Worm (Caenorhabditis elegans) whole organism, L4 larva: ENCODE results near the gene zzz-1.

ENCODE experiments used
- F37D6.2 ChIP-seq: sonication (generic microtip); optimal IDR thresholded peaks from 2 replicates; lab custom pipeline; 2016; ENCODE audit warnings: mild to moderate bottlenecking, missing genetic modification characterization, missing compliant biosample characterization
- Y48G9A.11 ChIP-seq: fragments of 200-800 bp; sonication (Bioruptor generic); IDR thresholded peaks from 2 replicates; pipeline ENCODE4 v1.3.6; 2022; ENCODE audit warnings: missing genetic modification reagents, missing genetic modification characterization, missing compliant biosample characterization
- ZK337.2 ChIP-seq: fragments of 200-800 bp; sonication (Bioruptor generic); IDR thresholded peaks from 2 replicates; pipeline ENCODE4 v1.3.6; 2022; ENCODE audit warnings: missing genetic modification reagents, missing genetic modification characterization, missing compliant biosample characterization
- aha-1 ChIP-seq: fragments of 150-350 bp; peaks from one replicate; lab custom pipeline; 2014; ENCODE audit warnings: missing biosample characterization, missing genetic modification characterization
- arid-1 ChIP-seq: fragments of 200-800 bp; sonication (Bioruptor generic); conservative IDR thresholded peaks from 2 replicates; pipeline ENCODE4 v1.3.6; 2022; ENCODE audit warnings: missing genetic modification reagents, missing genetic modification characterization, missing compliant biosample characterization
- ceh-28 ChIP-seq: fragments of 150-350 bp; optimal IDR thresholded peaks from 2 replicates; lab custom pipeline; 2014; ENCODE audit warnings: missing biosample characterization, missing genetic modification reagents, missing genetic modification characterization
- ceh-62 ChIP-seq: sonication (generic microtip); optimal IDR thresholded peaks from 2 replicates; lab custom pipeline; 2017; ENCODE audit warnings: missing biosample characterization, missing genetic modification characterization
- ceh-82 ChIP-seq: sonication (generic microtip); optimal IDR thresholded peaks from 2 replicates; lab custom pipeline; 2017; ENCODE audit warnings: missing biosample characterization, missing genetic modification characterization
- cey-2 ChIP-seq: sonication (generic microtip); optimal IDR thresholded peaks from 3 replicates; lab custom pipeline; 2017; ENCODE audit warnings: missing genetic modification characterization, mild to moderate bottlenecking, missing compliant biosample characterization, antibody characterized with exemption, borderline replicate concordance; ENCODE audit not compliant: insufficient read depth
- ctbp-1 ChIP-seq: fragments of 200-800 bp; sonication (Bioruptor generic); IDR thresholded peaks from 2 replicates; pipeline ENCODE4 v1.3.6; 2022; ENCODE audit warnings: missing genetic modification reagents, missing genetic modification characterization, missing compliant biosample characterization
- daf-16 ChIP-seq, 3 experiments: sonication (generic microtip); optimal IDR thresholded peaks; 2 replicates each; lab custom pipeline; 2016 to 2017; ENCODE audit warnings: missing genetic modification characterization in 3 of 3, missing genetic modification reagents in 3 of 3, mild to moderate bottlenecking in 2 of 3, missing compliant biosample characterization in 2 of 3, missing biosample characterization in 1 of 3, moderate library complexity in 1 of 3
- daf-8 ChIP-seq: fragments of 200-800 bp; sonication (Bioruptor generic); IDR thresholded peaks from 2 replicates; pipeline ENCODE4 v1.3.6; 2022; ENCODE audit warnings: missing genetic modification characterization, missing compliant biosample characterization
- dmd-6 ChIP-seq: fragments of 200-800 bp; sonication (Bioruptor generic); IDR thresholded peaks from 2 replicates; pipeline ENCODE4 v1.3.6; 2022; ENCODE audit warnings: missing genetic modification reagents, missing genetic modification characterization, missing compliant biosample characterization
- dmd-8 ChIP-seq: fragments of 200-800 bp; sonication (Bioruptor generic); IDR thresholded peaks from 2 replicates; pipeline ENCODE4 v1.3.6; 2022; ENCODE audit warnings: missing genetic modification characterization, missing compliant biosample characterization
- dmd-9 ChIP-seq: fragments of 200-800 bp; sonication (Bioruptor generic); IDR thresholded peaks from 2 replicates; pipeline ENCODE4 v1.3.6; 2022; ENCODE audit warnings: missing genetic modification reagents, missing genetic modification characterization, missing compliant biosample characterization
- duxl-1 ChIP-seq: sonication (generic microtip); optimal IDR thresholded peaks from 2 replicates; lab custom pipeline; 2016; ENCODE audit warnings: mild to moderate bottlenecking, missing genetic modification characterization, moderate library complexity, missing compliant biosample characterization; ENCODE audit not compliant: poor library complexity
- hif-1 ChIP-seq, 2 experiments: sonication (generic microtip); optimal IDR thresholded peaks; 2 replicates each; lab custom pipeline; 2016 to 2017; ENCODE audit warnings: missing compliant biosample characterization in 2 of 2, missing genetic modification characterization in 2 of 2, missing genetic modification reagents in 2 of 2, missing genotype in 2 of 2, mild to moderate bottlenecking in 1 of 2
- hlh-11 ChIP-seq: fragments of 200-800 bp; sonication (Bioruptor generic); optimal IDR thresholded peaks from 2 replicates; lab custom pipeline; 2018; ENCODE audit warnings: mild to moderate bottlenecking, missing genetic modification characterization, missing compliant biosample characterization
- hlh-30 ChIP-seq: sonication (generic microtip); optimal IDR thresholded peaks from 2 replicates; lab custom pipeline; 2017; ENCODE audit warnings: antibody characterized with exemption, mild to moderate bottlenecking, missing genetic modification characterization, missing compliant biosample characterization; ENCODE audit not compliant: insufficient read depth
- lin-13 ChIP-seq: fragments of 150-350 bp; optimal IDR thresholded peaks from 2 replicates; lab custom pipeline; 2014; ENCODE audit warnings: missing biosample characterization, missing genetic modification reagents, missing genetic modification characterization
- lin-15B ChIP-seq: fragments of 150-350 bp; sonication (generic microtip); optimal IDR thresholded peaks from 3 replicates; lab custom pipeline; 2014; ENCODE audit warnings: missing biosample characterization, missing genetic modification characterization
- lin-38 ChIP-seq: fragments of 200-800 bp; sonication (Bioruptor generic); IDR thresholded peaks from 2 replicates; pipeline ENCODE4 v1.3.6; 2022; ENCODE audit warnings: missing genetic modification reagents, missing genetic modification characterization, missing compliant biosample characterization
- lsy-2 ChIP-seq, 2 experiments: fragments of 150-350 bp in 1 of 2; sonication (generic microtip) in 1 of 2; optimal IDR thresholded peaks; 2 replicates each; lab custom pipeline; 2014 to 2017; ENCODE audit warnings: missing biosample characterization in 2 of 2, missing genetic modification characterization in 2 of 2
- madf-9 ChIP-seq: fragments of 200-800 bp; sonication (Bioruptor generic); conservative IDR thresholded peaks from 2 replicates; pipeline ENCODE4 v1.3.6; 2022; ENCODE audit warnings: missing genetic modification reagents, missing genetic modification characterization, missing compliant biosample characterization
- mep-1 ChIP-seq: fragments of 150-350 bp; sonication (generic microtip); optimal IDR thresholded peaks from 3 replicates; lab custom pipeline; 2014; ENCODE audit warnings: missing biosample characterization, missing genetic modification characterization
- mes-2 ChIP-seq: sonication (generic microtip); optimal IDR thresholded peaks from 2 replicates; lab custom pipeline; 2016; ENCODE audit warnings: missing genotype, mild to moderate bottlenecking, missing genetic modification characterization, missing compliant biosample characterization; ENCODE audit not compliant: poor library complexity, severe bottlenecking
- nhr-10 ChIP-seq: fragments of 150-350 bp; optimal IDR thresholded peaks from 2 replicates; lab custom pipeline; 2014; ENCODE audit warnings: missing biosample characterization, missing genetic modification characterization
- nhr-102 ChIP-seq: sonication (generic microtip); optimal IDR thresholded peaks from 2 replicates; lab custom pipeline; 2016; ENCODE audit warnings: mild to moderate bottlenecking, missing genetic modification characterization, moderate library complexity, missing compliant biosample characterization
- nhr-11 ChIP-seq: fragments of 150-350 bp; optimal IDR thresholded peaks from 2 replicates; lab custom pipeline; 2014; ENCODE audit warnings: missing biosample characterization, missing genetic modification characterization
- nhr-28 ChIP-seq: fragments of 150-350 bp; optimal IDR thresholded peaks from 2 replicates; lab custom pipeline; 2014; ENCODE audit warnings: missing biosample characterization, missing genetic modification characterization
- nhr-48 ChIP-seq: sonication (generic microtip); optimal IDR thresholded peaks from 2 replicates; lab custom pipeline; 2016; ENCODE audit warnings: mild to moderate bottlenecking, missing genetic modification characterization, missing compliant biosample characterization
- nhr-77 ChIP-seq: fragments of 150-350 bp; optimal IDR thresholded peaks from 2 replicates; lab custom pipeline; 2014; ENCODE audit warnings: missing biosample characterization, missing genetic modification characterization
- pha-4 ChIP-seq, 2 experiments: fragments of 150-350 bp in 1 of 2; fragments of 200-800 bp in 1 of 2; sonication (Bioruptor generic) in 1 of 2; IDR thresholded peaks in 1 of 2; optimal IDR thresholded peaks in 1 of 2; 2 replicates each; pipeline versions ENCODE4 v1.3.6 to Lab custom; 2014 to 2022; ENCODE audit warnings: missing genetic modification characterization in 2 of 2, missing genetic modification reagents in 2 of 2, missing biosample characterization in 1 of 2, missing compliant biosample characterization in 1 of 2
- pqm-1 ChIP-seq: sonication (generic microtip); optimal IDR thresholded peaks from 2 replicates; lab custom pipeline; 2017; ENCODE audit warnings: missing biosample characterization, missing genetic modification characterization
- sdz-12 ChIP-seq: fragments of 200-800 bp; sonication (Bioruptor generic); optimal IDR thresholded peaks from 2 replicates; lab custom pipeline; 2018; ENCODE audit warnings: mild to moderate bottlenecking, missing genetic modification characterization, missing compliant biosample characterization
- set-16 ChIP-seq: fragments of 200-800 bp; sonication (Bioruptor generic); IDR thresholded peaks from 2 replicates; pipeline ENCODE4 v1.3.6; 2022; ENCODE audit warnings: missing genetic modification reagents, missing genetic modification characterization, missing compliant biosample characterization
- snpc-1.2 ChIP-seq: fragments of 200-800 bp; sonication (Bioruptor generic); IDR thresholded peaks from 2 replicates; pipeline ENCODE4 v1.3.6; 2022; ENCODE audit warnings: missing genetic modification reagents, missing genetic modification characterization, missing compliant biosample characterization
- snpc-4 ChIP-seq: fragments of 150-350 bp; optimal IDR thresholded peaks from 2 replicates; lab custom pipeline; 2014; ENCODE audit warnings: missing biosample characterization, missing genetic modification characterization
- spr-1 ChIP-seq: sonication (generic microtip); optimal IDR thresholded peaks from 2 replicates; lab custom pipeline; 2016; ENCODE audit warnings: mild to moderate bottlenecking, missing genetic modification characterization, missing compliant biosample characterization
- unc-62 ChIP-seq, 3 experiments: fragments of 150-350 bp in 1 of 3; sonication (generic microtip); optimal IDR thresholded peaks in 2 of 3; peaks in 1 of 3; 1 replicate in 1 of 3; 2 replicates in 2 of 3; lab custom pipeline; 2014 to 2017; ENCODE audit warnings: missing biosample characterization in 3 of 3, missing genetic modification characterization in 3 of 3, missing genetic modification reagents in 3 of 3, missing genotype in 1 of 3
- zag-1 ChIP-seq: fragments of 150-350 bp; optimal IDR thresholded peaks from 2 replicates; lab custom pipeline; 2014; ENCODE audit warnings: missing biosample characterization, missing genetic modification characterization
- zfp-2 ChIP-seq: sonication (generic microtip); optimal IDR thresholded peaks from 2 replicates; lab custom pipeline; 2016; ENCODE audit warnings: mild to moderate bottlenecking, missing genetic modification characterization, missing compliant biosample characterization
- zip-2 ChIP-seq: fragments of 150-350 bp; optimal IDR thresholded peaks from 2 replicates; lab custom pipeline; 2014; ENCODE audit warnings: missing biosample characterization, missing genetic modification characterization

The zzz-1 gene

ce11 chrV:10894601-10895000 is 14.4 kb downstream of the zzz-1 start, which contains the start of the genes F32D8.14 and F32D8.5 (continued):
- TF ChIP-seq arid-1 (GFP tag; lab: Robert Waterston, UW) (0 out of 2 replicates have a peak, but pooled peaks have one; percentile 28), pqm-1 (tag; lab: Kevin White, UChicago) (peak; percentile 1)
- TF ChIP-seq, all 104 proteins: peak for 38

ce11 chrV:10893510-10894128 is 15.4 kb downstream of the zzz-1 start, which contains the start of gene F32D8.4:
Gene F32D8.4 (minus strand): TSS chrV:10893560.
- TF ChIP-seq Y48G9A.11 (GFP tag; lab: Robert Waterston, UW) (no peak), aha-1 (tag; lab: Kevin White, UChicago) (peak; percentile 57), ceh-62 (tag; lab: Kevin White, UChicago) (no peak), pha-4 (GFP tag; IDR thresholded peaks at IDR 0.05; lab: Robert Waterston, UW) (no peak), pha-4 (tag; optimal IDR thresholded peaks at IDR 0.05; lab: Kevin White, UChicago) (no peak), ZK337.2 (GFP tag; lab: Robert Waterston, UW) (no peak), nhr-11 (tag; lab: Kevin White, UChicago) (no peak)
- TF ChIP-seq, all 104 proteins: peak for 1

- no peak for TF ChIP-seq daf-8 (GFP tag; lab: Robert Waterston, UW)
- peak in 1 of 2 experiments; percentile 57 for TF ChIP-seq lsy-2 (tag; optimal IDR thresholded peaks at IDR 0.05; lab: Kevin White, UChicago)
- TF ChIP-seq hlh-30 (tag; lab: Kevin White, UChicago), result peak; percentile 39
- TF ChIP-seq ctbp-1, result 0 out of 2 replicates have a peak, but pooled peaks have one; percentile 17
- TF ChIP-seq dmd-6 (GFP tag; lab: Robert Waterston, UW), result peak; percentile 58
- no peak for TF ChIP-seq daf-16 (GFP tag; optimal IDR thresholded peaks at IDR 0.05; lab: Kevin White, UChicago)
- peak; percentile 58 for TF ChIP-seq daf-16 (tag; optimal IDR thresholded peaks at IDR 0.05; lab: Kevin White, UChicago)
- no peak for TF ChIP-seq pqm-1 (tag; lab: Kevin White, UChicago)
- TF ChIP-seq zfp-2, result no peak
- TF ChIP-seq lin-38, result peak; percentile 48; the same call in 1 of the 2 replicates
- peak; percentile 13 for TF ChIP-seq duxl-1 (tag; lab: Kevin White, UChicago)
- no peak for TF ChIP-seq ceh-28 (tag; lab: Kevin White, UChicago)
- TF ChIP-seq dmd-8 (GFP tag; lab: Robert Waterston, UW), result no peak
- peak; percentile 22 for TF ChIP-seq nhr-77 (tag; lab: Kevin White, UChicago)
- TF ChIP-seq mep-1 (tag; lab: Kevin White, UChicago), result peak; percentile 34
- TF ChIP-seq dmd-9 (GFP tag; lab: Robert Waterston, UW), result no peak
- TF ChIP-seq snpc-1.2, result no peak
- no peak for TF ChIP-seq nhr-102
- TF ChIP-seq hif-1 (tag; optimal IDR thresholded peaks at IDR 0.05; lab: Kevin White, UChicago), result peak in 1 of 2 experiments; percentile 85
- TF ChIP-seq mes-2, result peak; percentile 59
- TF ChIP-seq F37D6.2 (tag; lab: Kevin White, UChicago), result no peak
- TF ChIP-seq zag-1 (tag; lab: Kevin White, UChicago), result no peak
- TF ChIP-seq spr-1, result no peak
- no peak for TF ChIP-seq cey-2 (tag; lab: Kevin White, UChicago)
- TF ChIP-seq nhr-10 (tag; lab: Kevin White, UChicago), result peak; percentile 56
- TF ChIP-seq nhr-11 (tag; lab: Kevin White, UChicago), result peak; percentile 47
- peak; percentile 73 for TF ChIP-seq nhr-28 (tag; lab: Kevin White, UChicago)
- TF ChIP-seq set-16 (GFP tag; lab: Robert Waterston, UW), result no peak
- no peak for TF ChIP-seq sdz-12 (GFP tag; lab: Kevin White, UChicago)
- TF ChIP-seq lin-15B (tag; lab: Kevin White, UChicago), result no peak
- TF ChIP-seq snpc-4 (tag; lab: Kevin White, UChicago), result no peak
- no peak for TF ChIP-seq madf-9 (GFP tag; lab: Robert Waterston, UW)
- peak; percentile 56 for TF ChIP-seq aha-1 (tag; lab: Kevin White, UChicago)
- no peak for TF ChIP-seq zip-2 (tag; lab: Kevin White, UChicago)
- peak; percentile 45 for TF ChIP-seq hlh-11 (tag; lab: Kevin White, UChicago)
- peak; percentile 6 for TF ChIP-seq nhr-48
- no peak for TF ChIP-seq arid-1 (GFP tag; lab: Robert Waterston, UW)
- TF ChIP-seq ceh-82, result no peak
- TF ChIP-seq unc-62 (GFP tag; optimal IDR thresholded peaks at IDR 0.05 in 1 of 2; lab: Kevin White, UChicago), result peak in 1 of 2 experiments; percentile 97
- TF ChIP-seq unc-62 (tag; optimal IDR thresholded peaks at IDR 0.05; lab: Kevin White, UChicago), result no peak
- TF ChIP-seq lin-13, result no peak
Observed at ce11 chrV:10890980-10891379, 18.0 kb downstream of the zzz-1 start, which contains the start of gene F32D8.12. Gene F32D8.12 (minus strand): TSS chrV:10891027.
